Worm (Caenorhabditis elegans) whole organism, late embryonic: ENCODE measurements around the gene irld-48.

ENCODE experiments used
- C08G9.2 ChIP-seq: sonication (generic microtip); optimal IDR thresholded peaks from 2 replicates; lab custom pipeline; 2016; ENCODE audit warnings: mild to moderate bottlenecking, missing genetic modification characterization, moderate library complexity, missing compliant biosample characterization
- C38D4.7 ChIP-seq: fragments of 200-800 bp; sonication (Bioruptor generic); optimal IDR thresholded peaks from 2 replicates; lab custom pipeline; 2018; ENCODE audit warnings: mild to moderate bottlenecking, missing genetic modification characterization, moderate library complexity, missing compliant biosample characterization
- K02D7.2 ChIP-seq: sonication (generic microtip); optimal IDR thresholded peaks from 2 replicates; lab custom pipeline; 2017; ENCODE audit warnings: mild to moderate bottlenecking, missing genetic modification characterization, missing compliant biosample characterization
- K09A11.1 ChIP-seq: sonication (generic microtip); optimal IDR thresholded peaks from 2 replicates; lab custom pipeline; 2017; ENCODE audit warnings: antibody characterized with exemption, mild to moderate bottlenecking, missing genetic modification characterization, missing compliant biosample characterization; ENCODE audit not compliant: insufficient read depth
- ahr-1 ChIP-seq: sonication (generic microtip); optimal IDR thresholded peaks from 2 replicates; lab custom pipeline; 2016; ENCODE audit warnings: missing genetic modification characterization, missing compliant biosample characterization
- ama-1 ChIP-seq: fragments of 150-350 bp; optimal IDR thresholded peaks from 2 replicates; lab custom pipeline; 2014
- ceh-14 ChIP-seq: sonication (generic microtip); optimal IDR thresholded peaks from 2 replicates; lab custom pipeline; 2016; ENCODE audit warnings: missing genotype, missing genetic modification characterization, missing compliant biosample characterization
- ceh-18 ChIP-seq: sonication (generic microtip); optimal IDR thresholded peaks from 2 replicates; lab custom pipeline; 2016; ENCODE audit warnings: missing genetic modification characterization, missing compliant biosample characterization
- ceh-19 ChIP-seq: fragments of 200-800 bp; sonication (Bioruptor generic); optimal IDR thresholded peaks from 2 replicates; lab custom pipeline; 2018; ENCODE audit warnings: mild to moderate bottlenecking, missing genetic modification characterization, missing compliant biosample characterization
- ceh-2 ChIP-seq: sonication (generic microtip); optimal IDR thresholded peaks from 2 replicates; lab custom pipeline; 2016; ENCODE audit warnings: missing genotype, missing genetic modification characterization, missing compliant biosample characterization
- ceh-22 ChIP-seq: sonication (generic microtip); optimal IDR thresholded peaks from 2 replicates; lab custom pipeline; 2017; ENCODE audit warnings: missing biosample characterization, missing genetic modification characterization
- ceh-24 ChIP-seq: sonication (generic microtip); optimal IDR thresholded peaks from 2 replicates; lab custom pipeline; 2016; ENCODE audit warnings: mild to moderate bottlenecking, missing genetic modification characterization, missing compliant biosample characterization
- ceh-30 ChIP-seq: fragments of 150-350 bp; optimal IDR thresholded peaks from 2 replicates; lab custom pipeline; 2014; ENCODE audit warnings: missing biosample characterization, missing genetic modification characterization
- ceh-31 ChIP-seq: sonication (generic microtip); optimal IDR thresholded peaks from 2 replicates; lab custom pipeline; 2016; ENCODE audit warnings: missing genetic modification characterization, missing compliant biosample characterization
- ceh-45 ChIP-seq: fragments of 200-800 bp; sonication (Bioruptor generic); IDR thresholded peaks from 2 replicates; pipeline ENCODE4 v1.3.6; 2022; ENCODE audit warnings: missing genetic modification reagents, missing genetic modification characterization, missing compliant biosample characterization
- che-1 ChIP-seq: sonication (generic microtip); optimal IDR thresholded peaks from 2 replicates; lab custom pipeline; 2016; ENCODE audit warnings: mild to moderate bottlenecking, missing genetic modification characterization, missing compliant biosample characterization
- elt-4 ChIP-seq: sonication (generic microtip); optimal IDR thresholded peaks from 2 replicates; lab custom pipeline; 2016; ENCODE audit warnings: missing genetic modification characterization, missing compliant biosample characterization
- eyg-1 ChIP-seq: sonication (generic microtip); optimal IDR thresholded peaks from 2 replicates; lab custom pipeline; 2016; ENCODE audit warnings: missing genotype, missing genetic modification characterization, missing compliant biosample characterization
- fax-1 ChIP-seq: sonication (generic microtip); optimal IDR thresholded peaks from 2 replicates; lab custom pipeline; 2016; ENCODE audit warnings: missing genotype, missing genetic modification characterization, missing compliant biosample characterization
- fkh-6 ChIP-seq: sonication (generic microtip); optimal IDR thresholded peaks from 2 replicates; lab custom pipeline; 2016; ENCODE audit warnings: missing genetic modification characterization, missing compliant biosample characterization
- hlh-6 ChIP-seq: sonication (generic microtip); optimal IDR thresholded peaks from 2 replicates; lab custom pipeline; 2016; ENCODE audit warnings: missing genotype, missing genetic modification characterization, missing compliant biosample characterization
- npax-4 ChIP-seq: sonication (generic microtip); optimal IDR thresholded peaks from 2 replicates; lab custom pipeline; 2016; ENCODE audit warnings: missing genetic modification characterization, missing compliant biosample characterization
- odd-2 ChIP-seq: sonication (generic microtip); optimal IDR thresholded peaks from 2 replicates; lab custom pipeline; 2017; ENCODE audit warnings: antibody characterized with exemption, mild to moderate bottlenecking, missing genetic modification characterization, missing compliant biosample characterization
- pag-3 ChIP-seq: sonication (generic microtip); optimal IDR thresholded peaks from 2 replicates; lab custom pipeline; 2016; ENCODE audit warnings: missing compliant biosample characterization, missing genetic modification characterization, borderline replicate concordance
- pat-9 ChIP-seq: fragments of 200-800 bp; sonication (Bioruptor generic); optimal IDR thresholded peaks from 2 replicates; lab custom pipeline; 2018; ENCODE audit warnings: mild to moderate bottlenecking, missing genetic modification characterization, moderate library complexity, missing compliant biosample characterization
- pax-1 ChIP-seq: fragments of 150-350 bp; optimal IDR thresholded peaks from 2 replicates; lab custom pipeline; 2014; ENCODE audit warnings: missing biosample characterization, missing genetic modification characterization
- pha-4 ChIP-seq: fragments of 150-350 bp; optimal IDR thresholded peaks from 2 replicates; lab custom pipeline; 2018; ENCODE audit warnings: missing biosample characterization, missing genetic modification reagents, missing genetic modification characterization
- pqm-1 ChIP-seq: sonication (generic microtip); optimal IDR thresholded peaks from 2 replicates; lab custom pipeline; 2016; ENCODE audit warnings: missing genetic modification characterization, missing compliant biosample characterization
- pros-1 ChIP-seq: fragments of 150-350 bp; optimal IDR thresholded peaks from 2 replicates; lab custom pipeline; 2014; ENCODE audit warnings: missing biosample characterization, missing genetic modification reagents, missing genetic modification characterization
- rnt-1 ChIP-seq: sonication (generic microtip); optimal IDR thresholded peaks from 2 replicates; lab custom pipeline; 2016; ENCODE audit warnings: missing genetic modification characterization, missing compliant biosample characterization
- sdc-2 ChIP-seq: sonication (generic microtip); optimal IDR thresholded peaks from 2 replicates; lab custom pipeline; 2016; ENCODE audit warnings: missing genotype, missing genetic modification characterization, missing compliant biosample characterization
- sox-2 ChIP-seq: fragments of 200-800 bp; sonication (Bioruptor generic); IDR thresholded peaks from 2 replicates; pipeline ENCODE4 v1.3.6; 2022; ENCODE audit warnings: missing genetic modification reagents, missing genetic modification characterization, missing compliant biosample characterization
- syd-9 ChIP-seq: sonication (generic microtip); optimal IDR thresholded peaks from 2 replicates; lab custom pipeline; 2016; ENCODE audit warnings: mild to moderate bottlenecking, missing genetic modification characterization, moderate library complexity, missing compliant biosample characterization
- tbx-2 ChIP-seq: sonication (generic microtip); optimal IDR thresholded peaks from 2 replicates; lab custom pipeline; 2016; ENCODE audit warnings: missing genetic modification characterization, missing compliant biosample characterization
- ttx-3 ChIP-seq: sonication (generic microtip); optimal IDR thresholded peaks from 2 replicates; lab custom pipeline; 2016; ENCODE audit warnings: missing genetic modification reagents, missing genetic modification characterization, missing compliant biosample characterization
- unc-86 ChIP-seq: sonication (generic microtip); optimal IDR thresholded peaks from 2 replicates; lab custom pipeline; 2016; ENCODE audit warnings: missing genetic modification characterization, missing compliant biosample characterization
- ztf-16 ChIP-seq: sonication (generic microtip); optimal IDR thresholded peaks from 2 replicates; lab custom pipeline; 2017; ENCODE audit warnings: missing genetic modification characterization, missing compliant biosample characterization

irld-48 gene

ce11 chrII:2946438-2946837, 9.4 kb upstream of the irld-48 start, which contains the start of gene srw-79:
Gene srw-79 (plus strand): TSS chrII:2946738.
- TF ChIP-seq odd-2 (tag; lab: Kevin White, UChicago) (no peak), ceh-45 (GFP tag; lab: Robert Waterston, UW) (no peak), hlh-6 (tag; lab: Kevin White, UChicago) (no peak), C08G9.2 (tag; lab: Kevin White, UChicago) (no peak), ahr-1 (tag; lab: Kevin White, UChicago) (no peak), ceh-22 (tag; lab: Kevin White, UChicago) (no peak), tbx-2 (tag; lab: Kevin White, UChicago) (no peak), rnt-1 (tag; lab: Kevin White, UChicago) (no peak), ztf-16 (tag; lab: Kevin White, UChicago) (no peak), K02D7.2 (no peak), ceh-30 (tag; lab: Kevin White, UChicago) (no peak), syd-9 (tag; lab: Kevin White, UChicago) (no peak), pha-4 (tag; lab: Kevin White, UChicago) (no peak), ceh-18 (tag; lab: Kevin White, UChicago) (no peak), elt-4 (no peak), ceh-31 (tag; lab: Kevin White, UChicago) (no peak), che-1 (tag; lab: Kevin White, UChicago) (no peak), pros-1 (tag; lab: Kevin White, UChicago) (no peak), K09A11.1 (tag; lab: Kevin White, UChicago) (no peak), sox-2 (GFP tag; lab: Robert Waterston, UW) (no peak)

- no peak for TF ChIP-seq ama-1 (lab: Kevin White, UChicago)
- TF ChIP-seq fax-1 (tag; lab: Kevin White, UChicago): no peak
- no peak for TF ChIP-seq npax-4
- no peak for TF ChIP-seq eyg-1 (tag; lab: Kevin White, UChicago)
- TF ChIP-seq sdc-2 (tag; lab: Kevin White, UChicago): no peak
- no peak for TF ChIP-seq pax-1 (tag; lab: Kevin White, UChicago)
- no peak for TF ChIP-seq ztf-16 (tag; lab: Kevin White, UChicago)
Measured at ce11 chrII:2948614-2949013, 7.3 kb upstream of the irld-48 start.

ce11 chrII:2952629-2953028, 3.2 kb upstream of the irld-48 start, which contains the start of gene irld-51:
Gene irld-51 (minus strand): TSS chrII:2952729.
- TF ChIP-seq ahr-1 (tag; lab: Kevin White, UChicago): no peak
- TF ChIP-seq C38D4.7 (GFP tag; lab: Kevin White, UChicago): no peak
- TF ChIP-seq pax-1 (tag; lab: Kevin White, UChicago): no peak
- TF ChIP-seq ama-1 (lab: Kevin White, UChicago): no peak
- TF ChIP-seq rnt-1 (tag; lab: Kevin White, UChicago): no peak
- TF ChIP-seq ceh-24 (tag; lab: Kevin White, UChicago): no peak
- TF ChIP-seq ttx-3 (tag; lab: Kevin White, UChicago): no peak
- TF ChIP-seq pat-9 (tag; lab: Kevin White, UChicago): no peak
- no peak for TF ChIP-seq fkh-6 (tag; lab: Kevin White, UChicago)
- TF ChIP-seq ceh-14 (tag; lab: Kevin White, UChicago): no peak
- no peak for TF ChIP-seq pag-3
- TF ChIP-seq, all 69 proteins: peak for 0

- TF ChIP-seq hlh-6 (tag; lab: Kevin White, UChicago) (no peak), unc-86 (tag; lab: Kevin White, UChicago) (no peak), ceh-45 (GFP tag; lab: Robert Waterston, UW) (no peak), pqm-1 (tag; lab: Kevin White, UChicago) (no peak), ceh-2 (tag; lab: Kevin White, UChicago) (no peak), ceh-19 (no peak)
Measured at ce11 chrII:2958308-2958707, 2.4 kb downstream of the irld-48 start, which contains the start of gene srw-60. Gene srw-60 (plus strand): TSS chrII:2958608.
